Worm (Caenorhabditis elegans): ENCODE data around the gene ztf-31.

The ztf-31 gene

ce11 chrIII:7232782-7233181, 8.4 kb upstream of the ztf-31 start, which contains the start of gene adr-2:
adr-2 (minus strand) TSS chrIII:7232882.
- TF ChIP-seq Y48G9A.11 (GFP tag; IDR thresholded peaks at IDR 0.05) (no peak), daf-8 (GFP tag; IDR thresholded peaks at IDR 0.05) (no peak), F49E8.2 (tag; optimal IDR thresholded peaks at IDR 0.05; ENCODE audit: borderline replicate concordance) (no peak), madf-5 (GFP tag; IDR thresholded peaks at IDR 0.05) (no peak), Y5F2A.4 (GFP tag; optimal IDR thresholded peaks at IDR 0.05) (no peak), mxl-2 (GFP tag; conservative IDR thresholded peaks at IDR 0.05) (no peak), D1046.2 (GFP tag; IDR thresholded peaks at IDR 0.05) (no peak), snpc-4 (tag; optimal IDR thresholded peaks at IDR 0.05) (no peak), zip-11 (GFP tag; IDR thresholded peaks at IDR 0.05) (no peak), attf-4 (tag; optimal IDR thresholded peaks at IDR 0.05) (no peak)

DNA sequence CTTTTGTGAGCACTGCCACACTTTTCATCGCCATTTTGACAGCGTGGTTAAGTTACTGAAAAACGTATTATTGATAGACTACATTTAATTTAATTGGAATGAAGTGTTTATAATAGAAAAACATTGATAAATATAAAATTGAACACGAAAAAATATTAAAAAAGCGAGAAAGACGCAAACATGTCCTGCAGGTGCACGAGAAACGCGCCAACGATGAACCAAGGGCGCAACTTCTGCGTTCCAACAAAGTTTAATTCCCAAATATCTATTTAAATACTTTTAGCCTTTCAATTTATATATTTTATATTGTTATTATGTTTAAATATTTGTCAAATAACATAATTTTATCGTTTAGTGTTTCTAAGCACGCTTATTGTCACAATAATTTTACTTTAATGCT, 7.0 kb upstream of the ztf-31 start, which contains the start of gene ndus-8:
Gene ndus-8 (minus strand): TSS at position 55 of the 400 bp plus-strand sequence.
- TF ChIP-seq R02D3.7 (tag; optimal IDR thresholded peaks at IDR 0.05), result no peak
- no peak for TF ChIP-seq ZK337.2 (GFP tag; IDR thresholded peaks at IDR 0.05)
- peak; percentile 39 for TF ChIP-seq hlh-11 (tag; optimal IDR thresholded peaks at IDR 0.05)
- no peak for TF ChIP-seq ces-1 (GFP tag; optimal IDR thresholded peaks at IDR 0.05)
- peak; percentile 35 for TF ChIP-seq hlh-30 (tag; optimal IDR thresholded peaks at IDR 0.05; ENCODE audit: insufficient read depth)
- TF ChIP-seq lin-39 (tag; optimal IDR thresholded peaks at IDR 0.05), result no peak
- no peak for TF ChIP-seq ctbp-1 (GFP tag; IDR thresholded peaks at IDR 0.05)
- no peak for TF ChIP-seq T20F7.1 (GFP tag; optimal IDR thresholded peaks at IDR 0.05)
- TF ChIP-seq snpc-4 (tag; optimal IDR thresholded peaks at IDR 0.05), result no peak
- peak; percentile 82 for TF ChIP-seq mes-2 (tag; optimal IDR thresholded peaks at IDR 0.05; ENCODE audit: poor library complexity, severe bottlenecking)
- TF ChIP-seq nhr-25 (tag; optimal IDR thresholded peaks at IDR 0.05; ENCODE audit: borderline replicate concordance, insufficient read depth), result no peak
- TF ChIP-seq nhr-77 (tag; optimal IDR thresholded peaks at IDR 0.05), result peak; percentile 5
- TF ChIP-seq zfp-2 (tag; optimal IDR thresholded peaks at IDR 0.05), result no peak
- no peak for TF ChIP-seq pha-4 (GFP tag; IDR thresholded peaks at IDR 0.05)
- peak; percentile 43 for TF ChIP-seq pha-4 (tag; optimal IDR thresholded peaks at IDR 0.05)
- no peak for TF ChIP-seq pqm-1 (tag; optimal IDR thresholded peaks at IDR 0.05)
- no peak for TF ChIP-seq F37D6.2 (tag; optimal IDR thresholded peaks at IDR 0.05)
- no peak for TF ChIP-seq ceh-28 (tag; optimal IDR thresholded peaks at IDR 0.05)
- no peak for TF ChIP-seq nhr-102 (tag; optimal IDR thresholded peaks at IDR 0.05)
- TF ChIP-seq dve-1 (tag; optimal IDR thresholded peaks at IDR 0.05; ENCODE audit: insufficient read depth), result peak; percentile 62
- peak; percentile 51 for TF ChIP-seq aha-1 (tag)
- TF ChIP-seq daf-16 (GFP tag; optimal IDR thresholded peaks at IDR 0.05), result no peak
- TF ChIP-seq daf-16 (tag; optimal IDR thresholded peaks at IDR 0.05), result peak; percentile 40
- peak in 1 of 2 experiments; percentile 89 for TF ChIP-seq lsy-2 (tag; optimal IDR thresholded peaks at IDR 0.05)
- TF ChIP-seq duxl-1 (tag; optimal IDR thresholded peaks at IDR 0.05; ENCODE audit: poor library complexity), result peak; percentile 18
- 0 out of 2 replicates have a peak, but pooled peaks have one; percentile 19 for TF ChIP-seq arid-1 (GFP tag; conservative IDR thresholded peaks at IDR 0.05)
- TF ChIP-seq dpl-1 (GFP tag; optimal IDR thresholded peaks at IDR 0.05), result peak; percentile 78
- TF ChIP-seq mep-1 (tag; optimal IDR thresholded peaks at IDR 0.05), result peak; percentile 62
- TF ChIP-seq lin-38 (GFP tag; IDR thresholded peaks at IDR 0.05), result peak; percentile 60
- no peak for TF ChIP-seq mdl-1 (tag; optimal IDR thresholded peaks at IDR 0.05)
- no peak for TF ChIP-seq gei-8 (GFP tag; optimal IDR thresholded peaks at IDR 0.05)
- TF ChIP-seq cey-2 (tag; optimal IDR thresholded peaks at IDR 0.05; ENCODE audit: borderline replicate concordance, insufficient read depth), result no peak
- no peak for TF ChIP-seq ztf-11 (tag; optimal IDR thresholded peaks at IDR 0.05)
- TF ChIP-seq rbr-2 (tag; optimal IDR thresholded peaks at IDR 0.05), result peak; percentile 44
- TF ChIP-seq F26F4.8 (GFP tag; conservative IDR thresholded peaks at IDR 0.05), result no peak
- TF ChIP-seq attf-4 (tag; optimal IDR thresholded peaks at IDR 0.05), result no peak
